Fruit fly (Drosophila melanogaster): ENCODE measurements around the gene Ndc1.

dm6 chr3R:23880280-23880679 lies 43.9 kb upstream of the Ndc1 start:
- TF ChIP-seq h (optimal IDR thresholded peaks at IDR 0.05) (no peak), Sin3A (optimal IDR thresholded peaks at IDR 0.05) (no peak), psq (optimal IDR thresholded peaks at IDR 0.05) (no peak), ttk (optimal IDR thresholded peaks at IDR 0.05) (no peak)

All from Kc167 (cell line).